Worm (Caenorhabditis elegans): ENCODE measurements around the gene lcmt-1.

Gene lcmt-1

ce11 chrIII:4328208-4328987, 14.8 kb upstream of the lcmt-1 start (continued):
- TF ChIP-seq F37D6.2 (tag; optimal IDR thresholded peaks at IDR 0.05) (no peak), ama-1 (optimal IDR thresholded peaks at IDR 0.05) (no peak)

ce11 chrIII:4330984-4331383, 12.3 kb upstream of the lcmt-1 start, which contains the start of gene gly-6:
Gene gly-6 (minus strand): TSS chrIII:4331228.
- TF ChIP-seq pqm-1 (tag; optimal IDR thresholded peaks at IDR 0.05) = no peak
- TF ChIP-seq aly-2 (tag; optimal IDR thresholded peaks at IDR 0.05) = no peak
- TF ChIP-seq ceh-62 (tag; optimal IDR thresholded peaks at IDR 0.05) = no peak
- no peak for TF ChIP-seq Y48G9A.11 (GFP tag; IDR thresholded peaks at IDR 0.05)
- TF ChIP-seq snpc-4 (tag; optimal IDR thresholded peaks at IDR 0.05) = no peak
- no peak for TF ChIP-seq dmd-8 (GFP tag; IDR thresholded peaks at IDR 0.05)
- no peak for TF ChIP-seq F44E2.7 (GFP tag; IDR thresholded peaks at IDR 0.05)
- TF ChIP-seq egl-43 (GFP tag; IDR thresholded peaks at IDR 0.05) = no peak
- TF ChIP-seq nhr-10 (tag; optimal IDR thresholded peaks at IDR 0.05) = no peak
- TF ChIP-seq lir-3 (tag; optimal IDR thresholded peaks at IDR 0.05) = no peak
- TF ChIP-seq nhr-28 (tag; optimal IDR thresholded peaks at IDR 0.05) = no peak
- no peak for TF ChIP-seq hlh-11 (tag; optimal IDR thresholded peaks at IDR 0.05)
- no peak for TF ChIP-seq daf-19 (GFP tag; conservative IDR thresholded peaks at IDR 0.05)

ce11 chrIII:4332543-4333042, 10.7 kb upstream of the lcmt-1 start, which contains the start of gene cdk-12:
Gene cdk-12 (plus strand): TSS chrIII:4332992.
- TF ChIP-seq mdl-1 (tag; optimal IDR thresholded peaks at IDR 0.05) (no peak), T26A8.4 (GFP tag; IDR thresholded peaks at IDR 0.05) (no peak), spr-1 (tag; optimal IDR thresholded peaks at IDR 0.05) (no peak), nhr-76 (tag; optimal IDR thresholded peaks at IDR 0.05) (no peak), pha-4 (GFP tag; IDR thresholded peaks at IDR 0.05) (no peak), pha-4 (tag; optimal IDR thresholded peaks at IDR 0.05) (peak; percentile 12), ztf-7 (tag; optimal IDR thresholded peaks at IDR 0.05) (no peak), aly-2 (tag; optimal IDR thresholded peaks at IDR 0.05) (no peak), mes-2 (tag; optimal IDR thresholded peaks at IDR 0.05; ENCODE audit: poor library complexity, severe bottlenecking) (peak; percentile 76), lsy-2 (tag; optimal IDR thresholded peaks at IDR 0.05) (peak in 1 of 2 experiments; percentile 70), arid-1 (GFP tag; conservative IDR thresholded peaks at IDR 0.05) (no peak), Y105C5A.15 (GFP tag; IDR thresholded peaks at IDR 0.05) (no peak), madf-9 (GFP tag; conservative IDR thresholded peaks at IDR 0.05) (no peak), dpl-1 (GFP tag; optimal IDR thresholded peaks at IDR 0.05) (peak; percentile 45), sdz-12 (GFP tag; optimal IDR thresholded peaks at IDR 0.05) (no peak), mxl-2 (GFP tag; conservative IDR thresholded peaks at IDR 0.05) (no peak), mep-1 (tag; optimal IDR thresholded peaks at IDR 0.05) (peak; percentile 42), spr-3 (GFP tag; optimal IDR thresholded peaks at IDR 0.05) (no peak), saeg-2 (GFP tag; IDR thresholded peaks at IDR 0.05) (no peak), F44E2.7 (GFP tag; IDR thresholded peaks at IDR 0.05) (no peak), nhr-28 (tag; optimal IDR thresholded peaks at IDR 0.05) (no peak), ztf-11 (tag; optimal IDR thresholded peaks at IDR 0.05) (no peak), ceh-62 (tag; optimal IDR thresholded peaks at IDR 0.05) (no peak), D1046.2 (GFP tag; IDR thresholded peaks at IDR 0.05) (no peak), dve-1 (tag; optimal IDR thresholded peaks at IDR 0.05; ENCODE audit: insufficient read depth) (peak; percentile 49), snpc-1.2 (GFP tag; IDR thresholded peaks at IDR 0.05) (no peak), nhr-6 (tag; optimal IDR thresholded peaks at IDR 0.05) (peak; percentile 15), hlh-11 (tag; optimal IDR thresholded peaks at IDR 0.05) (peak; percentile 32), nhr-25 (tag; optimal IDR thresholded peaks at IDR 0.05; ENCODE audit: borderline replicate concordance, insufficient read depth) (no peak), lin-38 (GFP tag; IDR thresholded peaks at IDR 0.05) (0 out of 2 replicates have a peak, but pooled peaks have one; percentile 11), nhr-111 (GFP tag; optimal IDR thresholded peaks at IDR 0.05) (no peak), nhr-102 (tag; optimal IDR thresholded peaks at IDR 0.05) (no peak), unc-62 (GFP tag; optimal IDR thresholded peaks at IDR 0.05 in 1 of 2) (peak in 1 of 2 experiments; percentile 41), unc-62 (tag; optimal IDR thresholded peaks at IDR 0.05) (no peak), ama-1 (optimal IDR thresholded peaks at IDR 0.05) (no peak)

Data from whole organism, L4 larva.